Worm (Caenorhabditis elegans) whole organism, mixed stage, embryonic: ENCODE data around the gene F47E1.4.

Source experiments
- M03D4.4 ChIP-seq: sonication (generic microtip); optimal IDR thresholded peaks from 2 replicates; lab custom pipeline; 2017; ENCODE audit warnings: mild to moderate bottlenecking, missing genetic modification characterization, missing compliant biosample characterization
- bed-3 ChIP-seq: fragments of 200-800 bp; sonication (Bioruptor generic); optimal IDR thresholded peaks from 3 replicates; lab custom pipeline; 2018; ENCODE audit warnings: mild to moderate bottlenecking, missing genetic modification characterization, moderate library complexity, missing compliant biosample characterization
- blmp-1 ChIP-seq: fragments of 150-350 bp; optimal IDR thresholded peaks from 2 replicates; lab custom pipeline; 2014; ENCODE audit warnings: missing biosample characterization, missing genetic modification characterization
- ceh-39 ChIP-seq: fragments of 150-350 bp; optimal IDR thresholded peaks from 2 replicates; lab custom pipeline; 2014; ENCODE audit warnings: missing biosample characterization, missing genetic modification characterization
- ceh-43 ChIP-seq: fragments of 200-800 bp; sonication (Bioruptor generic); optimal IDR thresholded peaks from 2 replicates; lab custom pipeline; 2018; ENCODE audit warnings: mild to moderate bottlenecking, missing genetic modification characterization, moderate library complexity, missing compliant biosample characterization
- ceh-83 ChIP-seq: fragments of 200-800 bp; sonication (Bioruptor generic); optimal IDR thresholded peaks from 2 replicates; lab custom pipeline; 2018; ENCODE audit warnings: mild to moderate bottlenecking, missing genetic modification characterization, missing compliant biosample characterization
- ces-1 ChIP-seq: fragments of 150-350 bp; optimal IDR thresholded peaks from 2 replicates; lab custom pipeline; 2014; ENCODE audit warnings: missing biosample characterization, missing genetic modification reagents, missing genetic modification characterization
- cnd-1 ChIP-seq: fragments of 200-800 bp; sonication (Bioruptor generic); optimal IDR thresholded peaks from 2 replicates; lab custom pipeline; 2018; ENCODE audit warnings: mild to moderate bottlenecking, missing genetic modification characterization, missing compliant biosample characterization
- drap-1 ChIP-seq: fragments of 200-800 bp; sonication (Bioruptor generic); optimal IDR thresholded peaks from 3 replicates; lab custom pipeline; 2018; ENCODE audit warnings: mild to moderate bottlenecking, missing genetic modification characterization, missing compliant biosample characterization
- elt-1 ChIP-seq: sonication (generic microtip); optimal IDR thresholded peaks from 2 replicates; lab custom pipeline; 2017; ENCODE audit warnings: missing genetic modification characterization, mild to moderate bottlenecking, missing compliant biosample characterization, antibody characterized with exemption, moderate library complexity, borderline replicate concordance; ENCODE audit not compliant: insufficient read depth
- elt-3 ChIP-seq: fragments of 150-350 bp; optimal IDR thresholded peaks from 2 replicates; lab custom pipeline; 2014; ENCODE audit warnings: missing biosample characterization, missing genetic modification characterization
- flh-1 ChIP-seq: fragments of 200-800 bp; sonication (Bioruptor generic); optimal IDR thresholded peaks from 2 replicates; lab custom pipeline; 2018; ENCODE audit warnings: mild to moderate bottlenecking, missing genetic modification characterization, moderate library complexity, missing compliant biosample characterization
- ham-2 ChIP-seq: fragments of 200-800 bp; sonication (Bioruptor generic); optimal IDR thresholded peaks from 2 replicates; lab custom pipeline; 2018; ENCODE audit warnings: mild to moderate bottlenecking, missing genetic modification characterization, missing compliant biosample characterization
- hlh-1 ChIP-seq: fragments of 150-350 bp; optimal IDR thresholded peaks from 2 replicates; lab custom pipeline; 2014; ENCODE audit warnings: missing biosample characterization, missing genetic modification reagents, missing genetic modification characterization
- lin-13 ChIP-seq: fragments of 150-350 bp; optimal IDR thresholded peaks from 2 replicates; lab custom pipeline; 2014; ENCODE audit warnings: missing biosample characterization, missing genetic modification characterization
- lin-32 ChIP-seq: fragments of 200-800 bp; sonication (Bioruptor generic); optimal IDR thresholded peaks from 2 replicates; lab custom pipeline; 2018; ENCODE audit warnings: mild to moderate bottlenecking, missing genetic modification characterization, missing compliant biosample characterization
- lsy-2 ChIP-seq: fragments of 150-350 bp; optimal IDR thresholded peaks from 2 replicates; lab custom pipeline; 2014; ENCODE audit warnings: missing biosample characterization, missing genetic modification characterization
- mab-5 ChIP-seq: fragments of 150-350 bp; optimal IDR thresholded peaks from 2 replicates; lab custom pipeline; 2014; ENCODE audit warnings: missing biosample characterization, missing genetic modification characterization
- mep-1 ChIP-seq: fragments of 150-350 bp; optimal IDR thresholded peaks from 2 replicates; lab custom pipeline; 2017; ENCODE audit warnings: missing biosample characterization, missing genetic modification reagents, missing genetic modification characterization, inconsistent platforms
- mls-2 ChIP-seq: sonication (generic microtip); optimal IDR thresholded peaks from 2 replicates; lab custom pipeline; 2016; ENCODE audit warnings: mild to moderate bottlenecking, missing genetic modification characterization, moderate library complexity, missing compliant biosample characterization
- nhr-2 ChIP-seq: fragments of 150-350 bp; optimal IDR thresholded peaks from 2 replicates; lab custom pipeline; 2014; ENCODE audit warnings: missing biosample characterization, missing genetic modification characterization
- nhr-237 ChIP-seq: fragments of 150-350 bp; optimal IDR thresholded peaks from 2 replicates; lab custom pipeline; 2014; ENCODE audit warnings: missing biosample characterization, missing genetic modification characterization
- nhr-28 ChIP-seq: fragments of 150-350 bp; optimal IDR thresholded peaks from 2 replicates; lab custom pipeline; 2014; ENCODE audit warnings: missing biosample characterization, missing genetic modification characterization
- pha-4 ChIP-seq: fragments of 150-350 bp; optimal IDR thresholded peaks from 2 replicates; lab custom pipeline; 2018; ENCODE audit warnings: missing biosample characterization, missing genetic modification reagents, missing genetic modification characterization
- sem-2 ChIP-seq: fragments of 200-800 bp; sonication (Bioruptor generic); optimal IDR thresholded peaks from 2 replicates; lab custom pipeline; 2018; ENCODE audit warnings: mild to moderate bottlenecking, missing genetic modification characterization, missing compliant biosample characterization
- snpc-4 ChIP-seq: fragments of 150-350 bp; optimal IDR thresholded peaks from 2 replicates; lab custom pipeline; 2014; ENCODE audit warnings: missing biosample characterization, missing genetic modification characterization
- tbx-8 ChIP-seq: fragments of 200-800 bp; sonication (Bioruptor generic); optimal IDR thresholded peaks from 2 replicates; lab custom pipeline; 2018; ENCODE audit warnings: mild to moderate bottlenecking, missing genetic modification characterization, moderate library complexity, missing compliant biosample characterization
- unc-120 ChIP-seq: sonication (generic microtip); optimal IDR thresholded peaks from 2 replicates; lab custom pipeline; 2017; ENCODE audit warnings: missing genetic modification characterization, missing compliant biosample characterization; ENCODE audit not compliant: poor library complexity, severe bottlenecking
- unc-39 ChIP-seq: fragments of 150-350 bp; optimal IDR thresholded peaks from 2 replicates; lab custom pipeline; 2014; ENCODE audit warnings: missing biosample characterization, missing genetic modification characterization
- unc-62 ChIP-seq: fragments of 150-350 bp; optimal IDR thresholded peaks from 2 replicates; lab custom pipeline; 2014; ENCODE audit warnings: missing biosample characterization, missing genetic modification reagents, missing genetic modification characterization
- zip-8 ChIP-seq: fragments of 150-350 bp; optimal IDR thresholded peaks from 2 replicates; lab custom pipeline; 2014; ENCODE audit warnings: missing biosample characterization, missing genetic modification characterization
- ztf-11 ChIP-seq: fragments of 150-350 bp; optimal IDR thresholded peaks from 2 replicates; lab custom pipeline; 2014; ENCODE audit warnings: missing biosample characterization, missing genetic modification characterization

F47E1.4 gene

ce11 chrX:9023816-9024215, 38.8 kb upstream of the F47E1.4 start:
- no peak for TF ChIP-seq tbx-8 (GFP tag; lab: Kevin White, UChicago)
- TF ChIP-seq mls-2 (tag; lab: Kevin White, UChicago) = no peak
- no peak for TF ChIP-seq zip-8 (tag; lab: Kevin White, UChicago)
- no peak for TF ChIP-seq ceh-39 (tag; lab: Kevin White, UChicago)
- no peak for TF ChIP-seq ceh-43
- no peak for TF ChIP-seq elt-3 (tag; lab: Kevin White, UChicago)
- no peak for TF ChIP-seq ham-2 (GFP tag; lab: Kevin White, UChicago)
- no peak for TF ChIP-seq unc-39 (tag; lab: Kevin White, UChicago)
- no peak for TF ChIP-seq unc-62 (GFP tag; lab: Kevin White, UChicago)
- no peak for TF ChIP-seq hlh-1 (tag; lab: Kevin White, UChicago)
- TF ChIP-seq unc-120 (tag; lab: Kevin White, UChicago) = no peak
- no peak for TF ChIP-seq nhr-28
- TF ChIP-seq bed-3 (GFP tag; lab: Kevin White, UChicago) = no peak
- TF ChIP-seq nhr-237 (tag; lab: Kevin White, UChicago) = no peak
- no peak for TF ChIP-seq blmp-1 (tag; lab: Kevin White, UChicago)
- TF ChIP-seq flh-1 (GFP tag; lab: Kevin White, UChicago) = no peak
- no peak for TF ChIP-seq sem-2

- TF ChIP-seq lin-13 (tag; lab: Kevin White, UChicago) (no peak), ceh-83 (GFP tag; lab: Kevin White, UChicago) (peak; percentile 8)
- TF ChIP-seq, all 35 proteins: peak for 1
Observed at ce11 chrX:9024270-9024669, 38.4 kb upstream of the F47E1.4 start.

ce11 chrX:9025484-9025883, 37.1 kb upstream of the F47E1.4 start:
- TF ChIP-seq mep-1 = no peak
- TF ChIP-seq blmp-1 (tag; lab: Kevin White, UChicago) = no peak
- TF ChIP-seq, all 35 proteins: peak for 0

- TF ChIP-seq unc-62 (GFP tag; lab: Kevin White, UChicago) (no peak), unc-120 (tag; lab: Kevin White, UChicago) (no peak), nhr-2 (tag; lab: Kevin White, UChicago) (no peak), lsy-2 (tag; lab: Kevin White, UChicago) (no peak)
Observed at ce11 chrX:9027304-9027703, 35.3 kb upstream of the F47E1.4 start, which contains the start of gene T25B6.3. Gene T25B6.3 (plus strand): TSS chrX:9027604.

- TF ChIP-seq drap-1 (GFP tag; lab: Kevin White, UChicago) (no peak), lin-32 (no peak), snpc-4 (tag; lab: Kevin White, UChicago) (no peak), ces-1 (GFP tag; lab: Kevin White, UChicago) (no peak), ztf-11 (tag; lab: Kevin White, UChicago) (no peak), cnd-1 (tag; lab: Kevin White, UChicago) (no peak), mab-5 (no peak), elt-1 (tag; lab: Kevin White, UChicago) (no peak), pha-4 (tag; lab: Kevin White, UChicago) (no peak), M03D4.4 (tag; lab: Kevin White, UChicago) (no peak), mls-2 (tag; lab: Kevin White, UChicago) (no peak), lsy-2 (tag; lab: Kevin White, UChicago) (no peak), mep-1 (no peak), hlh-1 (tag; lab: Kevin White, UChicago) (no peak), zip-8 (tag; lab: Kevin White, UChicago) (no peak), ham-2 (GFP tag; lab: Kevin White, UChicago) (no peak)
Observed at ce11 chrX:9028909-9029520, 33.6 kb upstream of the F47E1.4 start, which contains the start of gene snf-12. Gene snf-12 (plus strand): TSS chrX:9029470.
